Worm (Caenorhabditis elegans) whole organism, mixed stage, embryonic: ENCODE data around the gene Y22D7AR.14.

ENCODE experiments used
- M03D4.4 ChIP-seq: sonication (generic microtip); optimal IDR thresholded peaks from 2 replicates; lab custom pipeline; 2017; ENCODE audit warnings: mild to moderate bottlenecking, missing genetic modification characterization, missing compliant biosample characterization
- bed-3 ChIP-seq: fragments of 200-800 bp; sonication (Bioruptor generic); optimal IDR thresholded peaks from 3 replicates; lab custom pipeline; 2018; ENCODE audit warnings: mild to moderate bottlenecking, missing genetic modification characterization, moderate library complexity, missing compliant biosample characterization
- blmp-1 ChIP-seq: fragments of 150-350 bp; optimal IDR thresholded peaks from 2 replicates; lab custom pipeline; 2014; ENCODE audit warnings: missing biosample characterization, missing genetic modification characterization
- ceh-39 ChIP-seq: fragments of 150-350 bp; optimal IDR thresholded peaks from 2 replicates; lab custom pipeline; 2014; ENCODE audit warnings: missing biosample characterization, missing genetic modification characterization
- ceh-43 ChIP-seq: fragments of 200-800 bp; sonication (Bioruptor generic); optimal IDR thresholded peaks from 2 replicates; lab custom pipeline; 2018; ENCODE audit warnings: mild to moderate bottlenecking, missing genetic modification characterization, moderate library complexity, missing compliant biosample characterization
- ceh-83 ChIP-seq: fragments of 200-800 bp; sonication (Bioruptor generic); optimal IDR thresholded peaks from 2 replicates; lab custom pipeline; 2018; ENCODE audit warnings: mild to moderate bottlenecking, missing genetic modification characterization, missing compliant biosample characterization
- ces-1 ChIP-seq: fragments of 150-350 bp; optimal IDR thresholded peaks from 2 replicates; lab custom pipeline; 2014; ENCODE audit warnings: missing biosample characterization, missing genetic modification reagents, missing genetic modification characterization
- cnd-1 ChIP-seq: fragments of 200-800 bp; sonication (Bioruptor generic); optimal IDR thresholded peaks from 2 replicates; lab custom pipeline; 2018; ENCODE audit warnings: mild to moderate bottlenecking, missing genetic modification characterization, missing compliant biosample characterization
- drap-1 ChIP-seq: fragments of 200-800 bp; sonication (Bioruptor generic); optimal IDR thresholded peaks from 3 replicates; lab custom pipeline; 2018; ENCODE audit warnings: mild to moderate bottlenecking, missing genetic modification characterization, missing compliant biosample characterization
- elt-1 ChIP-seq: sonication (generic microtip); optimal IDR thresholded peaks from 2 replicates; lab custom pipeline; 2017; ENCODE audit warnings: missing genetic modification characterization, mild to moderate bottlenecking, missing compliant biosample characterization, antibody characterized with exemption, moderate library complexity, borderline replicate concordance; ENCODE audit not compliant: insufficient read depth
- elt-3 ChIP-seq: fragments of 150-350 bp; optimal IDR thresholded peaks from 2 replicates; lab custom pipeline; 2014; ENCODE audit warnings: missing biosample characterization, missing genetic modification characterization
- flh-1 ChIP-seq: fragments of 200-800 bp; sonication (Bioruptor generic); optimal IDR thresholded peaks from 2 replicates; lab custom pipeline; 2018; ENCODE audit warnings: mild to moderate bottlenecking, missing genetic modification characterization, moderate library complexity, missing compliant biosample characterization
- ham-2 ChIP-seq: fragments of 200-800 bp; sonication (Bioruptor generic); optimal IDR thresholded peaks from 2 replicates; lab custom pipeline; 2018; ENCODE audit warnings: mild to moderate bottlenecking, missing genetic modification characterization, missing compliant biosample characterization
- hlh-1 ChIP-seq: fragments of 150-350 bp; optimal IDR thresholded peaks from 2 replicates; lab custom pipeline; 2014; ENCODE audit warnings: missing biosample characterization, missing genetic modification reagents, missing genetic modification characterization
- lin-13 ChIP-seq: fragments of 150-350 bp; optimal IDR thresholded peaks from 2 replicates; lab custom pipeline; 2014; ENCODE audit warnings: missing biosample characterization, missing genetic modification characterization
- lin-32 ChIP-seq: fragments of 200-800 bp; sonication (Bioruptor generic); optimal IDR thresholded peaks from 2 replicates; lab custom pipeline; 2018; ENCODE audit warnings: mild to moderate bottlenecking, missing genetic modification characterization, missing compliant biosample characterization
- lsy-2 ChIP-seq: fragments of 150-350 bp; optimal IDR thresholded peaks from 2 replicates; lab custom pipeline; 2014; ENCODE audit warnings: missing biosample characterization, missing genetic modification characterization
- mab-5 ChIP-seq: fragments of 150-350 bp; optimal IDR thresholded peaks from 2 replicates; lab custom pipeline; 2014; ENCODE audit warnings: missing biosample characterization, missing genetic modification characterization
- mep-1 ChIP-seq: fragments of 150-350 bp; optimal IDR thresholded peaks from 2 replicates; lab custom pipeline; 2017; ENCODE audit warnings: missing biosample characterization, missing genetic modification reagents, missing genetic modification characterization, inconsistent platforms
- mls-2 ChIP-seq: sonication (generic microtip); optimal IDR thresholded peaks from 2 replicates; lab custom pipeline; 2016; ENCODE audit warnings: mild to moderate bottlenecking, missing genetic modification characterization, moderate library complexity, missing compliant biosample characterization
- nhr-12 ChIP-seq: fragments of 150-350 bp; optimal IDR thresholded peaks from 2 replicates; lab custom pipeline; 2014; ENCODE audit warnings: missing biosample characterization, missing genetic modification characterization
- nhr-2 ChIP-seq: fragments of 150-350 bp; optimal IDR thresholded peaks from 2 replicates; lab custom pipeline; 2014; ENCODE audit warnings: missing biosample characterization, missing genetic modification characterization
- nhr-237 ChIP-seq: fragments of 150-350 bp; optimal IDR thresholded peaks from 2 replicates; lab custom pipeline; 2014; ENCODE audit warnings: missing biosample characterization, missing genetic modification characterization
- nhr-28 ChIP-seq: fragments of 150-350 bp; optimal IDR thresholded peaks from 2 replicates; lab custom pipeline; 2014; ENCODE audit warnings: missing biosample characterization, missing genetic modification characterization
- nhr-76 ChIP-seq: sonication (generic microtip); optimal IDR thresholded peaks from 2 replicates; lab custom pipeline; 2017; ENCODE audit warnings: missing biosample characterization, missing genetic modification characterization
- pha-4 ChIP-seq: fragments of 150-350 bp; optimal IDR thresholded peaks from 2 replicates; lab custom pipeline; 2018; ENCODE audit warnings: missing biosample characterization, missing genetic modification reagents, missing genetic modification characterization
- sem-2 ChIP-seq: fragments of 200-800 bp; sonication (Bioruptor generic); optimal IDR thresholded peaks from 2 replicates; lab custom pipeline; 2018; ENCODE audit warnings: mild to moderate bottlenecking, missing genetic modification characterization, missing compliant biosample characterization
- snpc-4 ChIP-seq: fragments of 150-350 bp; optimal IDR thresholded peaks from 2 replicates; lab custom pipeline; 2014; ENCODE audit warnings: missing biosample characterization, missing genetic modification characterization
- tbx-8 ChIP-seq: fragments of 200-800 bp; sonication (Bioruptor generic); optimal IDR thresholded peaks from 2 replicates; lab custom pipeline; 2018; ENCODE audit warnings: mild to moderate bottlenecking, missing genetic modification characterization, moderate library complexity, missing compliant biosample characterization
- unc-120 ChIP-seq: sonication (generic microtip); optimal IDR thresholded peaks from 2 replicates; lab custom pipeline; 2017; ENCODE audit warnings: missing genetic modification characterization, missing compliant biosample characterization; ENCODE audit not compliant: poor library complexity, severe bottlenecking
- unc-39 ChIP-seq: fragments of 150-350 bp; optimal IDR thresholded peaks from 2 replicates; lab custom pipeline; 2014; ENCODE audit warnings: missing biosample characterization, missing genetic modification characterization
- unc-62 ChIP-seq: fragments of 150-350 bp; optimal IDR thresholded peaks from 2 replicates; lab custom pipeline; 2014; ENCODE audit warnings: missing biosample characterization, missing genetic modification reagents, missing genetic modification characterization
- ztf-11 ChIP-seq: fragments of 150-350 bp; optimal IDR thresholded peaks from 2 replicates; lab custom pipeline; 2014; ENCODE audit warnings: missing biosample characterization, missing genetic modification characterization

The Y22D7AR.14 gene

DNA sequence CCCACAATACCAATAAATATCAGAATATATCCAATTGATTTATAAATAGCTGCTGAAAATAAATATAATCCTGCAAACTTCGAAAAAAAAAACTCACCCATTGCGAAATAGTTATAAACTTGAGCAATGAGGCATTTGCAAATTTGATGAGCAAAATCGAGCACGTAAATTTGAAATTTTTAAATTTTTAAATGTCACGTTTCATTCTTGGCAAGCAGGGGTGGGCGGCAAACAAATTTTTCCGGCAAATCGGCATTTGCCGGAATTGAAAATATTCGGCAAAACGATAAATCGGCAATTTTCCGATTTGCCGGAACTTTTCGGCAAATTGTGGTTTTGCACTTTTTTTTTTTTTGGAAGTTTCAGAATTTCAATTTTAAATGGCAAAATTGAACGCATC lies at the start of gene Y22D7AR.14:
Y22D7AR.14 (minus strand) TSS at position 101 of the 400 bp plus-strand sequence.
- TF ChIP-seq M03D4.4 = no peak
- no peak for TF ChIP-seq mep-1 (tag; lab: Kevin White, UChicago)
- TF ChIP-seq tbx-8 = no peak
- no peak for TF ChIP-seq blmp-1
- no peak for TF ChIP-seq mls-2
- no peak for TF ChIP-seq sem-2 (GFP tag; lab: Kevin White, UChicago)
- TF ChIP-seq ceh-43 (GFP tag; lab: Kevin White, UChicago) = no peak
- TF ChIP-seq ces-1 (GFP tag; lab: Kevin White, UChicago) = no peak
- TF ChIP-seq lin-32 (GFP tag; lab: Kevin White, UChicago) = no peak
- TF ChIP-seq flh-1 (GFP tag; lab: Kevin White, UChicago) = no peak
- TF ChIP-seq ceh-83 = no peak
- TF ChIP-seq ceh-39 (tag; lab: Kevin White, UChicago) = no peak
- no peak for TF ChIP-seq mab-5 (tag; lab: Kevin White, UChicago)
- no peak for TF ChIP-seq nhr-237 (tag; lab: Kevin White, UChicago)
- no peak for TF ChIP-seq unc-39 (tag; lab: Kevin White, UChicago)
- no peak for TF ChIP-seq lsy-2
- no peak for TF ChIP-seq elt-1 (tag; lab: Kevin White, UChicago)
- no peak for TF ChIP-seq elt-3 (tag; lab: Kevin White, UChicago)

DNA sequence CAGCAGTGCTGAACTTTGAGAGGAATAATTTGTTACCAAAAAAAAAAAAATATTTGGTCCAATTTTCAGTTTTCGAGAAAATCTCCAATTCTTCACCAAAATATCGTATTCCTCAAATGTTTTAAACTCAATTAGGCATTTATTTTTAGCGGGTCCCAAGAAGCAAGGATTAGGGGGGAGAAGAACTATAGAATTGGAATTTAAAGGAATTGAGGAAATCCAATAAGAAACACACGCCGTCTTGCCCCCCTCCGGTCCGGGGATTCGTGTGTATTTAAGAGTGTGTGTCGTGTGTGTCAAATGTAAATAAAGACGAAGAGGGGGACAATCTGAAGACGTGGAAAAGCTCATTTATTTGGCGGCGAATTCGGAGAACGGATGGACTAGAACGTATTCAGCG lies 43.6 kb upstream of the Y22D7AR.14 start:
- TF ChIP-seq nhr-28 (tag; lab: Kevin White, UChicago) (no peak), ces-1 (GFP tag; lab: Kevin White, UChicago) (peak; percentile 86)

DNA sequence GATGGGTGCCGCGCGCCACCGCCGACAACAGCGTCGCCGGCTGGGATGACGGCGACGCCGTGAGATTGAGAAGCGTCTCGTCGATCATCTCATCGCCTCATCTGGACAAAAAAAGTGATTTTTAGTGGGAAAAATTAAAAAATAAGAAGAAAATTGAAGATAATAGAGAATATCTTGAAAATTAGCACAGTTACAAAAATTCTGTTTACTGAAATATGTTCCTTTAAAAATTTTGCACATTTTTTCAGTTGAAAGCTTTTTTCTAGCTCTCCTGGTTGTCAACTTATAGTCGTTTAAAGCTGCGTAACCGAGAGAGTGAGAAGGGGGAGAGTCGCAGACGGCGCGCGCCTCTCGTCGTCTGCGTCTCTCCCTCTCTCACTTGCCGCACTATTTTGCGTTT lies 43.2 kb upstream of the Y22D7AR.14 start, which contains the start of gene ser-4:
ser-4 (minus strand) TSS at position 101 of the 400 bp plus-strand sequence.
- TF ChIP-seq unc-39 (tag; lab: Kevin White, UChicago) (no peak), drap-1 (GFP tag; lab: Kevin White, UChicago) (no peak), mep-1 (tag; lab: Kevin White, UChicago) (no peak), hlh-1 (tag; lab: Kevin White, UChicago) (no peak), elt-3 (tag; lab: Kevin White, UChicago) (no peak), pha-4 (tag; lab: Kevin White, UChicago) (no peak), nhr-2 (tag; lab: Kevin White, UChicago) (no peak), unc-62 (GFP tag; lab: Kevin White, UChicago) (no peak), sem-2 (GFP tag; lab: Kevin White, UChicago) (no peak), ceh-43 (GFP tag; lab: Kevin White, UChicago) (no peak), lsy-2 (no peak), ces-1 (GFP tag; lab: Kevin White, UChicago) (no peak), mls-2 (no peak), ceh-39 (tag; lab: Kevin White, UChicago) (no peak), elt-1 (tag; lab: Kevin White, UChicago) (no peak), lin-32 (GFP tag; lab: Kevin White, UChicago) (no peak), ceh-83 (no peak), lin-13 (tag; lab: Kevin White, UChicago) (no peak), bed-3 (GFP tag; lab: Kevin White, UChicago) (no peak), M03D4.4 (no peak)
- TF ChIP-seq, all 35 proteins: peak for 0

DNA sequence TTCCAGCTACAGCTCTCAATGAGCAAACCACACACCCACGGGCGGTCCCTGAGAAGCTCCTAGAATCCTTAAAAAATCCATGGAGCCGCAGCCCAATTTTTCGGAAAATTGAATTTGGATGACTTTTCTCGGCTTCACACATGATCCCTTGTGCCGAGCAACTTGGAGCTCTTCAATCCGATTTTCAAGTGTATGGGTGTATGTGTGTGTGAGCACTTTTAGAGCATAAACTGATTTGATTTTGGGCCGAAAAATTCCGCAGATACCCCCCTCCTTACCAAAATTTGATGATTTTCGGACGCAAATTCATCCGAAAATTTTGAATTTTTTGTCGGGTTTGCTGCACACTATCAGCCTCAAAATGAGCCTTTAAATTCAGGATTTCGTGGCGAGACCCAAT lies 42.0 kb upstream of the Y22D7AR.14 start:
- TF ChIP-seq ztf-11 = no peak
- no peak for TF ChIP-seq bed-3 (GFP tag; lab: Kevin White, UChicago)
- TF ChIP-seq ces-1 (GFP tag; lab: Kevin White, UChicago) = peak; percentile 46

DNA sequence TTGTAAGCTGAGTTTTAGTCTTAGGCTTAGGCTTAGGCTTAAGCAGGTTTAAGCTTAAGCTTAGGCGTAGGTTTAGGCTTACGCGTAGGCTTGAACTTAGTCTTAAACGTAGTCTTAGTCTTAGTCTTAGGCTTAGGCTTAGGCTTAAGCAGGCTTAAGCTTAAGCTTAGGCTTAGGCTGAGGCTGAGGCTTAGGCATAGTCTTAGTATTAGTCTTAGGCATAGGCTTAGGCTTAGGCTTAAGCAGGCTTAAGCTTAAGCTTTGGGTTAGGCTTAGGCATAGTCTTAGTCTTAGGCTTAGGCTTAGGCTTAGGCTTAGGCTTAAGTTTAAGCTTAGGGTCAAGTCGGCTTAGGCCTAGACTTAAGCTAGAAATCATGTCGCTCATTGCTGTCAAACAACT lies 29.0 kb upstream of the Y22D7AR.14 start:
- TF ChIP-seq M03D4.4 (no peak), mls-2 (no peak), ham-2 (peak; percentile 63)

DNA sequence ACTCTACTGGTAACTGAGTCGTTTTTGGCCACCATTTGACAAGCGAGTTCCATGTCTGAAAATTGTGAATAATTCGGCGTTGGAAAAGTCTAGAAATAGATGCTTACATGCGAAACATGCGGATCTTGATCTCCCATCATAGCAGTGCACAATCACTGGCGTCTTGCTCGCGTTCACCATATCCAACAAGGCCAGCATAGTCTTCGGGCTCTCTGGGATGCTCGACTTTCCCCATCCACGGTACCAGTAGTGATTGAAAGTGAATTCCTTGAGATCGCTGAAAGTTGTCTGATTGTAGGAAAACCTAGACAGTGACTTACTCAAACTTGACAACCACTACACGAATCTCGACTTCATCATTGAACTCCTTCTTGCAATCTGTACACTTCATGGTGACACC lies 27.9 kb upstream of the Y22D7AR.14 start:
- no peak for TF ChIP-seq nhr-2 (tag; lab: Kevin White, UChicago)
- no peak for TF ChIP-seq cnd-1 (tag; lab: Kevin White, UChicago)
- TF ChIP-seq pha-4 (tag; lab: Kevin White, UChicago) = no peak
- no peak for TF ChIP-seq unc-62 (GFP tag; lab: Kevin White, UChicago)
- TF ChIP-seq ceh-83 = no peak
- no peak for TF ChIP-seq unc-120 (tag; lab: Kevin White, UChicago)
- no peak for TF ChIP-seq unc-39 (tag; lab: Kevin White, UChicago)
- no peak for TF ChIP-seq sem-2 (GFP tag; lab: Kevin White, UChicago)
- TF ChIP-seq drap-1 (GFP tag; lab: Kevin White, UChicago) = no peak
- TF ChIP-seq nhr-76 = no peak
- TF ChIP-seq ces-1 (GFP tag; lab: Kevin White, UChicago) = no peak
- TF ChIP-seq nhr-12 (tag; lab: Kevin White, UChicago) = no peak
- TF ChIP-seq ztf-11 = no peak
- TF ChIP-seq elt-3 (tag; lab: Kevin White, UChicago) = no peak
- no peak for TF ChIP-seq ceh-43 (GFP tag; lab: Kevin White, UChicago)
- no peak for TF ChIP-seq snpc-4 (tag; lab: Kevin White, UChicago)
- TF ChIP-seq lin-32 (GFP tag; lab: Kevin White, UChicago) = no peak
- TF ChIP-seq lsy-2 = no peak
